Fruit fly (Drosophila melanogaster) whole organism, embryonic: ENCODE data around the gene Eig71Eg.

Experiments
- Bteb2 ChIP-seq: fragments of 200-800 bp; sonication (Bioruptor generic); optimal IDR thresholded peaks from 2 replicates; lab custom pipeline; 2016; ENCODE audit warnings: missing biosample characterization, missing genetic modification characterization
- CG1024 ChIP-seq: fragments of 200-800 bp; sonication (Bioruptor generic); IDR thresholded peaks from 2 replicates; pipeline ENCODE4 v1.3.6; 2022; ENCODE audit warnings: missing biosample characterization, missing genetic modification characterization
- CG10267 ChIP-seq: fragments of 200-800 bp; sonication (Bioruptor generic); optimal IDR thresholded peaks from 2 replicates; lab custom pipeline; 2018; ENCODE audit warnings: missing biosample characterization, mild to moderate bottlenecking, missing genetic modification characterization, moderate library complexity
- CG15073 ChIP-seq: fragments of 200-800 bp; sonication (Bioruptor generic); optimal IDR thresholded peaks from 2 replicates; lab custom pipeline; 2016; ENCODE audit warnings: missing biosample characterization, missing genetic modification characterization
- CG15269 ChIP-seq: fragments of 200-800 bp; sonication (Bioruptor generic); optimal IDR thresholded peaks from 2 replicates; lab custom pipeline; 2018; ENCODE audit warnings: missing biosample characterization, mild to moderate bottlenecking, missing genetic modification characterization, moderate library complexity
- CG17612 ChIP-seq: fragments of 200-800 bp; sonication (Bioruptor generic); IDR thresholded peaks from 2 replicates; pipeline ENCODE4 v1.3.6; 2022; ENCODE audit warnings: missing biosample characterization, missing genetic modification characterization
- CG2712 ChIP-seq: fragments of 200-800 bp; optimal IDR thresholded peaks from 3 replicates; lab custom pipeline; 2019; ENCODE audit warnings: missing biosample characterization, mild to moderate bottlenecking, missing genetic modification characterization, moderate library complexity
- CG30020 ChIP-seq: fragments of 200-800 bp; optimal IDR thresholded peaks from 2 replicates; lab custom pipeline; 2019; ENCODE audit warnings: missing biosample characterization, mild to moderate bottlenecking, missing genetic modification characterization, moderate library complexity
- CG30431 ChIP-seq: fragments of 200-800 bp; sonication (Bioruptor generic); optimal IDR thresholded peaks from 2 replicates; lab custom pipeline; 2017; ENCODE audit warnings: missing biosample characterization, missing genetic modification characterization
- CG32772 ChIP-seq: fragments of 200-800 bp; sonication (Bioruptor generic); IDR thresholded peaks from 2 replicates; pipeline ENCODE4 v1.3.6; 2022; ENCODE audit warnings: missing biosample characterization, missing genetic modification characterization
- CG3847 ChIP-seq: fragments of 200-800 bp; sonication (Bioruptor generic); IDR thresholded peaks from 2 replicates; pipeline ENCODE4 v1.3.6; 2022; ENCODE audit warnings: missing biosample characterization, missing genetic modification characterization
- CG6813 ChIP-seq: fragments of 200-800 bp; sonication (Bioruptor generic); optimal IDR thresholded peaks from 2 replicates; lab custom pipeline; 2017; ENCODE audit warnings: missing biosample characterization, missing genetic modification characterization, mild to moderate bottlenecking, moderate library complexity, missing genetic modification reagents
- CG7372 ChIP-seq: fragments of 200-800 bp; sonication (Bioruptor generic); IDR thresholded peaks from 2 replicates; pipeline ENCODE4 v1.3.6; 2022; ENCODE audit warnings: missing biosample characterization, missing genetic modification characterization
- CG7745 ChIP-seq: fragments of 200-800 bp; sonication (Bioruptor generic); optimal IDR thresholded peaks from 2 replicates; lab custom pipeline; 2018; ENCODE audit warnings: missing biosample characterization, mild to moderate bottlenecking, missing genetic modification characterization, moderate library complexity
- CG8290 ChIP-seq, 3 experiments: fragments of 200-800 bp; sonication (Bioruptor generic); optimal IDR thresholded peaks; 2 replicates each; lab custom pipeline; 2016 to 2019; ENCODE audit warnings: missing biosample characterization in 3 of 3, missing genetic modification characterization in 3 of 3, mild to moderate bottlenecking in 2 of 3, moderate library complexity in 1 of 3
- CG8359 ChIP-seq: fragments of 200-800 bp; sonication (Bioruptor generic); optimal IDR thresholded peaks from 2 replicates; lab custom pipeline; 2017; ENCODE audit warnings: missing biosample characterization, mild to moderate bottlenecking, missing genetic modification characterization, borderline replicate concordance
- CG9797 ChIP-seq: fragments of 200-800 bp; sonication (Bioruptor generic); optimal IDR thresholded peaks from 3 replicates; lab custom pipeline; 2018; ENCODE audit warnings: missing biosample characterization, mild to moderate bottlenecking, missing genetic modification characterization
- CTCF ChIP-seq: fragments of 200-800 bp; sonication (Bioruptor generic); optimal IDR thresholded peaks from 2 replicates; lab custom pipeline; 2017; ENCODE audit warnings: missing biosample characterization, mild to moderate bottlenecking, missing genetic modification characterization, moderate library complexity
- Dfd ChIP-seq, 2 experiments: fragments of >200 bp; optimal IDR thresholded peaks; 2 replicates each; lab custom pipeline; 2017; ENCODE audit warnings: missing biosample characterization in 2 of 2, missing genetic modification characterization in 2 of 2
- Dip2 ChIP-seq: fragments of 200-800 bp; sonication (Bioruptor generic); IDR thresholded peaks from 2 replicates; pipeline ENCODE4 v1.3.6; 2022; ENCODE audit warnings: missing biosample characterization, missing genetic modification characterization
- Doc2 ChIP-seq: fragments of 200-800 bp; sonication (Bioruptor generic); IDR thresholded peaks from 2 replicates; pipeline ENCODE4 v1.3.6; 2022; ENCODE audit warnings: missing biosample characterization, missing genetic modification characterization
- Drgx ChIP-seq: fragments of 200-800 bp; sonication (Bioruptor generic); IDR thresholded peaks from 2 replicates; pipeline ENCODE4 v1.3.6; 2022; ENCODE audit warnings: missing biosample characterization, missing genetic modification characterization
- Eip74EF ChIP-seq, 2 experiments: fragments of 200-800 bp in 1 of 2; fragments of >200 bp in 1 of 2; sonication (Bioruptor generic) in 1 of 2; optimal IDR thresholded peaks; 2 replicates each; lab custom pipeline; 2017 to 2019; ENCODE audit warnings: missing biosample characterization in 2 of 2, missing genetic modification characterization in 2 of 2, mild to moderate bottlenecking in 1 of 2, moderate library complexity in 1 of 2
- Elba2 ChIP-seq: fragments of 200-800 bp; sonication (Bioruptor generic); optimal IDR thresholded peaks from 3 replicates; lab custom pipeline; 2016; ENCODE audit warnings: missing biosample characterization, missing genetic modification characterization
- MESR4 ChIP-seq: fragments of 200-800 bp; sonication (Bioruptor generic); optimal IDR thresholded peaks from 2 replicates; lab custom pipeline; 2018; ENCODE audit warnings: missing biosample characterization, mild to moderate bottlenecking, missing genetic modification characterization, moderate library complexity
- Oaz ChIP-seq: fragments of 200-800 bp; sonication (Bioruptor generic); IDR thresholded peaks from 2 replicates; pipeline ENCODE4 v1.3.6; 2022; ENCODE audit warnings: missing biosample characterization, missing genetic modification characterization
- Rx ChIP-seq: fragments of 200-800 bp; sonication (Bioruptor generic); IDR thresholded peaks from 2 replicates; pipeline ENCODE4 v1.3.6; 2022; ENCODE audit warnings: missing biosample characterization, missing genetic modification characterization
- Sin3A ChIP-seq: fragments of >200 bp; optimal IDR thresholded peaks from 2 replicates; lab custom pipeline; 2018
- Trl ChIP-seq, 3 experiments: fragments of >200 bp in 2 of 3; fragments of 200-800 bp in 1 of 3; sonication (Bioruptor generic) in 1 of 3; optimal IDR thresholded peaks; 2 replicates in 1 of 3; 3 replicates in 2 of 3; lab custom pipeline; 2016 to 2017; ENCODE audit warnings: missing biosample characterization in 1 of 3, missing genetic modification characterization in 1 of 3
- Usf ChIP-seq: fragments of 200-800 bp; sonication (Bioruptor generic); optimal IDR thresholded peaks from 2 replicates; lab custom pipeline; 2017; ENCODE audit warnings: missing genotype, missing biosample characterization, missing genetic modification characterization
- ab ChIP-seq: fragments of 200-800 bp; sonication (Bioruptor generic); optimal IDR thresholded peaks from 2 replicates; lab custom pipeline; 2016; ENCODE audit warnings: missing biosample characterization, missing genetic modification characterization
- aop ChIP-seq: fragments of 200-800 bp; sonication (Bioruptor generic); IDR thresholded peaks from 2 replicates; pipeline ENCODE4 v1.3.6; 2022; ENCODE audit warnings: missing biosample characterization, missing genetic modification characterization
- bowl ChIP-seq: fragments of 200-800 bp; sonication (Bioruptor generic); IDR thresholded peaks from 2 replicates; pipeline ENCODE4 v1.3.6; 2022; ENCODE audit warnings: missing biosample characterization, missing genetic modification characterization
- chinmo ChIP-seq: fragments of 200-800 bp; sonication (Bioruptor generic); IDR thresholded peaks from 4 replicates; pipeline ENCODE4 v1.3.6; 2022; ENCODE audit warnings: missing biosample characterization, missing genetic modification characterization; ENCODE audit not compliant: partially characterized antibody
- dimm ChIP-seq: fragments of 200-800 bp; sonication (Bioruptor generic); IDR thresholded peaks from 2 replicates; pipeline ENCODE4 v1.3.6; 2022; ENCODE audit warnings: missing biosample characterization, missing genetic modification characterization
- gsb ChIP-seq: fragments of 200-800 bp; sonication (Bioruptor generic); IDR thresholded peaks from 2 replicates; pipeline ENCODE4 v1.3.6; 2022; ENCODE audit warnings: missing biosample characterization, missing genetic modification characterization
- mirr ChIP-seq: fragments of 200-800 bp; sonication (Bioruptor generic); optimal IDR thresholded peaks from 3 replicates; lab custom pipeline; 2018; ENCODE audit warnings: missing biosample characterization, mild to moderate bottlenecking, missing genetic modification characterization
- nau ChIP-seq: fragments of 200-800 bp; sonication (Bioruptor generic); optimal IDR thresholded peaks from 3 replicates; lab custom pipeline; 2017; ENCODE audit warnings: missing biosample characterization, mild to moderate bottlenecking, missing genetic modification characterization, missing genetic modification reagents
- nom ChIP-seq: fragments of 200-800 bp; sonication (Bioruptor generic); optimal IDR thresholded peaks from 2 replicates; lab custom pipeline; 2017; ENCODE audit warnings: missing biosample characterization, missing genetic modification characterization, mild to moderate bottlenecking, moderate library complexity, missing genetic modification reagents
- prd ChIP-seq, 3 experiments: fragments of >200 bp in 2 of 3; fragments of 200-800 bp in 1 of 3; sonication (Bioruptor generic) in 1 of 3; optimal IDR thresholded peaks in 2 of 3; IDR thresholded peaks in 1 of 3; 2 replicates in 2 of 3; 3 replicates in 1 of 3; pipeline versions ENCODE4 v1.3.6 to Lab custom; 2017 to 2022; ENCODE audit warnings: missing biosample characterization in 1 of 3, missing genetic modification characterization in 1 of 3
- pzg ChIP-seq: fragments of 200-800 bp; sonication (Bioruptor generic); optimal IDR thresholded peaks from 3 replicates; lab custom pipeline; 2018; ENCODE audit warnings: missing biosample characterization, mild to moderate bottlenecking, missing genetic modification characterization, moderate library complexity
- rib ChIP-seq: fragments of 200-800 bp; sonication (Bioruptor generic); IDR thresholded peaks from 2 replicates; pipeline ENCODE4 v1.3.6; 2022; ENCODE audit warnings: missing biosample characterization, missing genetic modification characterization
- ro ChIP-seq: fragments of 200-800 bp; sonication (Bioruptor generic); IDR thresholded peaks from 2 replicates; pipeline ENCODE4 v1.3.6; 2022; ENCODE audit warnings: missing biosample characterization, missing genetic modification characterization
- seq ChIP-seq: fragments of 200-800 bp; sonication (Bioruptor generic); IDR thresholded peaks from 2 replicates; pipeline ENCODE4 v1.3.6; 2022; ENCODE audit warnings: missing biosample characterization, missing genetic modification characterization
- slou ChIP-seq: fragments of 200-800 bp; sonication (Bioruptor generic); optimal IDR thresholded peaks from 3 replicates; lab custom pipeline; 2016; ENCODE audit warnings: missing biosample characterization, missing genetic modification characterization
- sob ChIP-seq: fragments of 200-800 bp; sonication (Bioruptor generic); IDR thresholded peaks from 2 replicates; pipeline ENCODE4 v1.3.6; 2022; ENCODE audit warnings: missing biosample characterization, missing genetic modification characterization
- tx ChIP-seq: fragments of 200-800 bp; sonication (Bioruptor generic); optimal IDR thresholded peaks from 2 replicates; lab custom pipeline; 2016; ENCODE audit warnings: missing biosample characterization, missing genetic modification characterization
- vvl ChIP-seq: fragments of 200-800 bp; sonication (Bioruptor generic); IDR thresholded peaks from 2 replicates; pipeline ENCODE4 v1.3.6; 2022; ENCODE audit warnings: missing biosample characterization, missing genetic modification characterization

Gene Eig71Eg

DNA sequence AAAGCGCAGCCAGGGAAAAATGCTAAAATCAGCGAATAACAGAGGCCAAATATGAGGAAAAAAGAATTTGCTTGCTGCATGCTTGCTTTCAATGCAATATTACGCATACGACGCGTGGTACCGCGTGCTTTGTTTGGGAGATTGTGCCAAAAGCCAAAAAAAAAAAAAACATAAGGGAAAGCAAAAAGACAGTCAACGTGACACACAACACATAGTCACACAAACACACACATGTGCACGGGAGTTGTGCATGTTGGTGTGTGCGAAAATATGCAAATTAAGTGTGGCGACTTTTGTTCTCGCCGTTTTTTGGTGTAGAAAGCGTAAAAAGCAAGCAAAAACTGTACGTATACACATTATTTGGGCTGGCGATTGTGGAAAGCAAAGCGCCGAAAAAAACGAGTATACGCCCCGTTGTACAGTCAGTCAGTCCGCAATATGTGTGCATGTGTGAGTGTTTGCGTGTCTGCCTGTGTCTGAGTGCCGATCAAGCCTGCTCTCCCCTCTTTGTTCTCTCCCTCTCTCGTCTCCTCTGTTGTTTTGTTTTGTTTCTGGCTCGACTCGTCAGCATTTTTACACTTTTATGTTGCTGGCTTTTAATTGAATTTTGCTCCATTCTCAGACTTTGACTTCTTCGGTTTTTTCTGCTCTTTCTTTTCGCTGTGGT lies 32.4 kb upstream of the Eig71Eg start (continued):
- TF ChIP-seq chinmo (GFP tag; lab: Robert Waterston, UW) (peak; percentile 93), nau (GFP tag; lab: Kevin White, UChicago) (no peak), CG8290 (GFP tag; optimal IDR thresholded peaks at IDR 0.05; lab: Kevin White, UChicago) (no peak), CG8290 (tag; optimal IDR thresholded peaks at IDR 0.05; lab: Kevin White, UChicago) (no peak), aop (GFP tag; lab: Robert Waterston, UW) (no peak), Usf (GFP tag; lab: Kevin White, UChicago) (no peak), dimm (GFP tag; lab: Robert Waterston, UW) (no peak), Trl (optimal IDR thresholded peaks at IDR 0.05; lab: Kevin White, UChicago) (peak; percentile 65 to 82), Trl (GFP tag; optimal IDR thresholded peaks at IDR 0.05; lab: Kevin White, UChicago) (no peak), mirr (GFP tag; lab: Kevin White, UChicago) (no peak), Bteb2 (GFP tag; lab: Kevin White, UChicago) (no peak), rib (GFP tag; lab: Robert Waterston, UW) (0 out of 2 replicates have a peak, but pooled peaks have one; percentile 36), Dfd (GFP tag; optimal IDR thresholded peaks at IDR 0.05; lab: Kevin White, UChicago) (no peak), Elba2 (GFP tag; lab: Kevin White, UChicago) (no peak), Sin3A (lab: Kevin White, UChicago) (no peak), vvl (GFP tag; lab: Robert Waterston, UW) (0 out of 2 replicates have a peak, but pooled peaks have one; percentile 31), CG7372 (GFP tag; lab: Robert Waterston, UW) (peak; percentile 98), CG9797 (no peak), Doc2 (GFP tag; lab: Robert Waterston, UW) (no peak), pzg (GFP tag; lab: Kevin White, UChicago) (no peak), bowl (0 out of 2 replicates have a peak, but pooled peaks have one; percentile 16), CG2712 (no peak), Drgx (GFP tag; lab: Robert Waterston, UW) (0 out of 2 replicates have a peak, but pooled peaks have one; percentile 5), CG1024 (GFP tag; lab: Robert Waterston, UW) (no peak), Dip2 (GFP tag; lab: Robert Waterston, UW) (no peak), ro (no peak), CG30020 (tag; lab: Kevin White, UChicago) (no peak)

dm6 chr3L:15625676-15626414 lies 31.6 kb upstream of the Eig71Eg start:
- TF ChIP-seq CG3847 (peak; percentile 77), CG30431 (GFP tag; lab: Kevin White, UChicago) (peak; percentile 75), CG8359 (GFP tag; lab: Kevin White, UChicago) (peak; percentile 56), CG6813 (peak; percentile 71), gsb (GFP tag; lab: Robert Waterston, UW) (peak; percentile 65), CG32772 (GFP tag; lab: Robert Waterston, UW) (peak; percentile 81), slou (GFP tag; lab: Kevin White, UChicago) (peak; percentile 81), CG17612 (GFP tag; lab: Robert Waterston, UW) (peak; percentile 45; the same call in 1 of the 2 replicates), CG15269 (tag; lab: Kevin White, UChicago) (peak; percentile 92), CG7745 (no peak), CTCF (peak; percentile 42), MESR4 (GFP tag; lab: Kevin White, UChicago) (no peak), sob (GFP tag; lab: Robert Waterston, UW) (peak; percentile 76), nom (peak; percentile 64), tx (no peak), seq (GFP tag; lab: Robert Waterston, UW) (peak; percentile 69), Eip74EF (GFP tag; optimal IDR thresholded peaks at IDR 0.05; lab: Kevin White, UChicago) (peak in 1 of 2 experiments; percentile 95), prd (optimal IDR thresholded peaks at IDR 0.05; lab: Kevin White, UChicago) (no peak), prd (GFP tag; IDR thresholded peaks at IDR 0.05; lab: Robert Waterston, UW) (peak; percentile 88), CG10267 (tag; lab: Kevin White, UChicago) (peak; percentile 85), Rx (GFP tag; lab: Robert Waterston, UW) (no peak), ab (no peak), CG15073 (GFP tag; lab: Kevin White, UChicago) (peak; percentile 9), Oaz (GFP tag; lab: Robert Waterston, UW) (peak; percentile 66)
